Fruit fly (Drosophila melanogaster): ENCODE results near the gene CG46399.

CG46399 gene

DNA sequence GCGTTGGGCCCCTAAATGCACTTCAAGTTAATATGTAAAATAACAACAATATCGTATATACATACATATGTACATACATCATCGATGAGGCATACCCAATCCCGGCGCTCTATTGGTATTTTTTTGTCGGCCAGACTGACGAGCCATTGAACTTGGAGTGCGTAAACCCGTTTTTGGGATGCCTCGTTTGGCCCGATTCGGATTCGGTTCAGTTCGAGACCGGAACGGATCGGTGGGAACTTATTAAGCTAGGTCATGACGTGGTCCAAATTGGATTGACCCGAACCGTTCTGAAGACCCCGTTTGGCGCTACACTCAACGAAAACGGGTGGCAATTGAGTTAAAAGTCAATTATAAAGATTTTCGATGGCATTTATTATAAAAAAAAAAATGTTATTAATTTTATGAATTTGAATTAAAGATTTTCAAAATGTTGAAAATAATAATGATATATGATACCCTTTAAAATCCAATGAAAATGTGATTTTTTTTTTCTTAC lies 12.9 kb upstream of the CG46399 start (continued):
- TF ChIP-seq gce (GFP tag; IDR thresholded peaks at IDR 0.05) = no peak
- TF ChIP-seq CG17361 (GFP tag; IDR thresholded peaks at IDR 0.05) = 0 out of 3 replicates have a peak, but pooled peaks have one; percentile 28

DNA sequence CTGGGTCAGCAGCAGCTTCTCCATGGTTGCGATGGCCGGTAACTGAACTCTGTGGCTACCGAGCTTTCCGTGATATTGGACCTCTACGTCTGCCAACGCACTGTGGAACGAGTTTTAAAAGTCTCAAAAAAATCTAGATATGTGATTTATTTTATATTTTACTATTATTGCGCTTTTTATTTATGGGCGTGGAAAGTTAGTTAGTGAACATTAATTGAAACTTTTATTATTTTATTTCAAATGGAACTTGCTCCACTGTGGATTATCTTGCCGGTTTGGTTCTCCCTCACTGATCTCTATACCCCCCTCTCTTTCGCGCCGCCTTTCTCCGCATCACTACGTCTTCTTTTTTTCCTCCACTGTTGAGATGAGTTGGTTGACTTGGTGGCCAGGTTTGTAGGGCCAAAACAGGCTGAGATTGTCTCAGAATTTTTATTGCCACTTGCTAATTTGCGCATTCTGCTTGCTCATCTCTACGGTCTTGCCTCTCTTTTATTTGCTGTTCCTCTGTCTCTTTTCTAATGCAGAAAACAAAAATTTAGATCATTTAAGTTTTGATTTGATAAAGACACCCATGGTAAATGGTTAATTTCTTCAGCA lies 10.2 kb upstream of the CG46399 start, which contains the start of gene CG9522:
Gene CG9522, minus strand, starts transcription at position 54 of the 600 bp plus-strand sequence.
- peak; percentile 47 for TF ChIP-seq sqz (GFP tag; optimal IDR thresholded peaks at IDR 0.05)
- TF ChIP-seq kah (GFP tag; optimal IDR thresholded peaks at IDR 0.05) = peak; percentile 10
- peak; percentile 51 for TF ChIP-seq ewg (GFP tag; optimal IDR thresholded peaks at IDR 0.05)
- no peak for TF ChIP-seq CG15696 (tag; optimal IDR thresholded peaks at IDR 0.05)
- peak; percentile 24; the same call in 2 of the 4 replicates for TF ChIP-seq Gug (GFP tag; IDR thresholded peaks at IDR 0.05)
- peak; percentile 50 to 52 for TF ChIP-seq Pdp1 (GFP tag; optimal IDR thresholded peaks at IDR 0.05)
- TF ChIP-seq CG2199 (GFP tag; IDR thresholded peaks at IDR 0.05) = no peak
- peak; percentile 5 for TF ChIP-seq stwl (tag; optimal IDR thresholded peaks at IDR 0.05)
- peak; percentile 83 for TF ChIP-seq chm (GFP tag; IDR thresholded peaks at IDR 0.05)
- TF ChIP-seq Hr3 (GFP tag; optimal IDR thresholded peaks at IDR 0.05) = peak; percentile 45
- peak; percentile 19 for TF ChIP-seq Bteb2 (GFP tag; optimal IDR thresholded peaks at IDR 0.05)
- TF ChIP-seq org-1 (GFP tag; optimal IDR thresholded peaks at IDR 0.05) = peak; percentile 45
- peak; percentile 39; the same call in 1 of the 2 replicates for TF ChIP-seq CG14441 (GFP tag; IDR thresholded peaks at IDR 0.05)
- peak; percentile 35 for TF ChIP-seq CG9437 (GFP tag; optimal IDR thresholded peaks at IDR 0.05)
- TF ChIP-seq NC2β (GFP tag; optimal IDR thresholded peaks at IDR 0.05) = no peak
- TF ChIP-seq Hr78 (GFP tag; optimal IDR thresholded peaks at IDR 0.05) = peak in 1 of 2 experiments; percentile 4
- TF ChIP-seq luna (GFP tag; optimal IDR thresholded peaks at IDR 0.05) = no peak
- TF ChIP-seq so (GFP tag; IDR thresholded peaks at IDR 0.05) = peak; percentile 51; the same call in 1 of the 3 replicates
- TF ChIP-seq knrl (GFP tag; IDR thresholded peaks at IDR 0.05; ENCODE audit: partially characterized antibody) = peak; percentile 14; the same call in 1 of the 3 replicates
- no peak for TF ChIP-seq Poxn (GFP tag; IDR thresholded peaks at IDR 0.05)
- TF ChIP-seq Usf (GFP tag; optimal IDR thresholded peaks at IDR 0.05) = peak; percentile 35
- peak; percentile 2 for TF ChIP-seq CG6765 (GFP tag; optimal IDR thresholded peaks at IDR 0.05)
- TF ChIP-seq CG13775 (GFP tag; optimal IDR thresholded peaks at IDR 0.05) = peak; percentile 55
- peak; percentile 68 for TF ChIP-seq Fer3 (tag; optimal IDR thresholded peaks at IDR 0.05)
- peak; percentile 77 for TF ChIP-seq oc (tag; optimal IDR thresholded peaks at IDR 0.05)
- no peak for TF ChIP-seq CG2129 (GFP tag; IDR thresholded peaks at IDR 0.05; ENCODE audit: partially characterized antibody)
- TF ChIP-seq Max (GFP tag; optimal IDR thresholded peaks at IDR 0.05) = peak; percentile 28
- peak; percentile 51 for TF ChIP-seq CG1602 (GFP tag; optimal IDR thresholded peaks at IDR 0.05)
- TF ChIP-seq pb (GFP tag; optimal IDR thresholded peaks at IDR 0.05) = no peak
- peak; percentile 27 to 58 for TF ChIP-seq chif (GFP tag; optimal IDR thresholded peaks at IDR 0.05)
- peak; percentile 82 for TF ChIP-seq Drgx (GFP tag; IDR thresholded peaks at IDR 0.05)
- peak; percentile 16 for TF ChIP-seq fd3F (GFP tag; optimal IDR thresholded peaks at IDR 0.05)
- peak; percentile 75 for TF ChIP-seq PHDP (tag; optimal IDR thresholded peaks at IDR 0.05)
- peak; percentile 62; the same call in 1 of the 3 replicates for TF ChIP-seq Dbx (GFP tag; IDR thresholded peaks at IDR 0.05)
- no peak for TF ChIP-seq zen2 (GFP tag; IDR thresholded peaks at IDR 0.05; ENCODE audit: partially characterized antibody)
- peak; percentile 50 for TF ChIP-seq MTF-1 (GFP tag; optimal IDR thresholded peaks at IDR 0.05; ENCODE audit: borderline replicate concordance)
- peak; percentile 59 for TF ChIP-seq CG10209 (GFP tag; optimal IDR thresholded peaks at IDR 0.05)
- TF ChIP-seq Hmx (GFP tag; optimal IDR thresholded peaks at IDR 0.05) = no peak
- 0 out of 3 replicates have a peak, but pooled peaks have one; percentile 15 for TF ChIP-seq CG6791 (GFP tag; IDR thresholded peaks at IDR 0.05; ENCODE audit: partially characterized antibody)
- peak; percentile 51 for TF ChIP-seq Dip3 (GFP tag; optimal IDR thresholded peaks at IDR 0.05)
- TF ChIP-seq CG14014 (GFP tag; IDR thresholded peaks at IDR 0.05) = peak; percentile 70
- TF ChIP-seq bigmax (GFP tag; optimal IDR thresholded peaks at IDR 0.05) = no peak
- peak; percentile 55 for TF ChIP-seq CG12659 (GFP tag; optimal IDR thresholded peaks at IDR 0.05)
- peak; percentile 6 for TF ChIP-seq btn (GFP tag; optimal IDR thresholded peaks at IDR 0.05)
- TF ChIP-seq Dip2 (GFP tag; IDR thresholded peaks at IDR 0.05) = no peak
